Fruit fly (Drosophila melanogaster) whole organism, prepupa: ENCODE measurements around the gene CG11035.

ENCODE experiments used
- Eip78C ChIP-seq: fragments of 200-800 bp; sonication (Bioruptor generic); peaks from one replicate; lab custom pipeline; 2016; ENCODE audit warnings: missing biosample characterization, missing genetic modification characterization
- Gug ChIP-seq: fragments of 200-800 bp; sonication (Bioruptor generic); IDR thresholded peaks from 2 replicates; pipeline ENCODE4 v1.3.6; 2022; ENCODE audit warnings: missing biosample characterization, missing genetic modification characterization
- dsx ChIP-seq: fragments of 200-800 bp; optimal IDR thresholded peaks from 3 replicates; lab custom pipeline; 2019; ENCODE audit warnings: missing biosample characterization, mild to moderate bottlenecking, missing genetic modification characterization, moderate library complexity; ENCODE audit not compliant: poor library complexity, severe bottlenecking

CG11035 gene

DNA sequence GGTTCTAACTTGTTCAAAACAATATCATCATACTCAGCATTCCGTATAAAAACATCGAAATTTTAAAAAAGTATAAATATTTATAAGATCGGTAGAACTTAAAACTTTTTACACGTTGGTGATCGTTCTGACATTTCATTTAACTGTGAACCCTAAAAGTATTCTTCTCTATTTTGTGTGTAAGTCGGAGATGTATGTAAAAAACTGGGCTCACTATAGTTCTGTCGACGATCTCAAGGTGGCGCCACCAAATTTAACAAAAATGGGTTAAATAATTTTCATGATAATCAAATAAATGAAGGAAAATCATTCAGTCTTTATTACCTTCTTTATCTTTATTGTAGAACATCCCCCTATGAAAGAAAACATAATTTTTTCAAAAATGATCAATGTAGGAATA is 51.4 kb downstream of the CG11035 start (continued):
- TF ChIP-seq Gug: no peak
- TF ChIP-seq dsx (GFP tag; lab: Kevin White, UChicago): no peak
- no peak for TF ChIP-seq Eip78C (GFP tag; lab: Kevin White, UChicago)
